Fruit fly (Drosophila melanogaster): Measurements from ENCODE around the gene CG14000.

DNA sequence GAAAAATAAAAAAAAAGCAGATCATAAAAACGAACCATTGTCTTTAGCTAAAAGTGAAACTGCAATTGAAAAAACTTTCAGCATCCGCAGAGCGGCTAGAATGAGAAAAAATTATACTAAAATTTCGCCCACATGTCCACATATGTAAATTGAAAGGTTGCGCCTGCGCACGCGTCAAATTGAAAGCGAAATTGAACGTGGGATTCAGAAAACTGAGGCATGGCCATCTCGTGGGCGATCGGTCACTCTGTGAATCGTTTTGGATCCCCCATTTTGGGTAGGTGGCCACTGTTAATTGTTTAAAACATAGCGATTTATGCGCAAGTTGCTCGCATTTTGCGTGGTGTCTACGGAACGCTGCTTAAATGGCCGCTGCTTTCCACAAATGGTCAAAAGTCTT lies 15.6 kb downstream of the CG14000 start:
- TF ChIP-seq Jra (GFP tag; optimal IDR thresholded peaks at IDR 0.05): no peak
- TF ChIP-seq h (GFP tag; optimal IDR thresholded peaks at IDR 0.05): no peak
- TF ChIP-seq jim (GFP tag; optimal IDR thresholded peaks at IDR 0.05): no peak
- TF ChIP-seq sv (GFP tag; optimal IDR thresholded peaks at IDR 0.05): no peak
- TF ChIP-seq psq (GFP tag; optimal IDR thresholded peaks at IDR 0.05): no peak
- TF ChIP-seq Dfd (GFP tag; optimal IDR thresholded peaks at IDR 0.05): no peak
- no peak for TF ChIP-seq usp (GFP tag; optimal IDR thresholded peaks at IDR 0.05)

Measured in whole organism, wandering third instar larva.